Fruit fly (Drosophila melanogaster) whole organism, adult: Measurements from ENCODE around the gene JMJD6.

Experiments used
- kay ChIP-seq: fragments of 200-800 bp; sonication (Bioruptor generic); peaks from one replicate; lab custom pipeline; 2016; ENCODE audit warnings: missing biosample characterization, missing genetic modification characterization, borderline replicate concordance
- pad ChIP-seq: fragments of 200-800 bp; sonication (Bioruptor generic); optimal IDR thresholded peaks from 3 replicates; lab custom pipeline; 2017; ENCODE audit warnings: missing biosample characterization, missing genetic modification characterization, mild to moderate bottlenecking, moderate library complexity, missing genetic modification reagents
- toe ChIP-seq: fragments of 200-800 bp; sonication (Bioruptor generic); optimal IDR thresholded peaks from 2 replicates; lab custom pipeline; 2016; ENCODE audit warnings: missing biosample characterization, missing genetic modification characterization

dm6 chr3R:22365660-22366195 lies 3.6 kb upstream of the JMJD6 start, which contains the start of gene CG5382:
- TF ChIP-seq kay (GFP tag; lab: Kevin White, UChicago) (no peak), pad (GFP tag; lab: Kevin White, UChicago) (no peak), toe (GFP tag; lab: Kevin White, UChicago) (no peak)
